Worm (Caenorhabditis elegans): Measurements from ENCODE around the gene rpoa-1.

Gene rpoa-1

ce11 chrII:13713239-13713638 is 18.6 kb upstream of the rpoa-1 start:
- TF ChIP-seq mab-5 (tag; optimal IDR thresholded peaks at IDR 0.05) (no peak), blmp-1 (tag; optimal IDR thresholded peaks at IDR 0.05) (no peak), drap-1 (GFP tag; optimal IDR thresholded peaks at IDR 0.05) (no peak), flh-1 (GFP tag; optimal IDR thresholded peaks at IDR 0.05) (no peak)

- TF ChIP-seq lsy-2 (tag; optimal IDR thresholded peaks at IDR 0.05) (no peak), nhr-28 (tag; optimal IDR thresholded peaks at IDR 0.05) (no peak), mab-5 (tag; optimal IDR thresholded peaks at IDR 0.05) (no peak), ztf-11 (tag; optimal IDR thresholded peaks at IDR 0.05) (no peak)
These were observed 17.0 kb upstream of the rpoa-1 start for ce11 chrII:13711493-13712055.

ce11 chrII:13697691-13698090 is 3.1 kb upstream of the rpoa-1 start:
- TF ChIP-seq nhr-76 (tag; optimal IDR thresholded peaks at IDR 0.05) (no peak), blmp-1 (tag; optimal IDR thresholded peaks at IDR 0.05) (no peak), ces-1 (GFP tag; optimal IDR thresholded peaks at IDR 0.05) (no peak), pha-4 (tag; optimal IDR thresholded peaks at IDR 0.05) (no peak), ceh-83 (GFP tag; optimal IDR thresholded peaks at IDR 0.05) (no peak), nhr-2 (tag; optimal IDR thresholded peaks at IDR 0.05) (no peak), ceh-43 (GFP tag; optimal IDR thresholded peaks at IDR 0.05) (no peak), drap-1 (GFP tag; optimal IDR thresholded peaks at IDR 0.05) (no peak), sptf-1 (tag; optimal IDR thresholded peaks at IDR 0.05) (no peak), lsy-2 (tag; optimal IDR thresholded peaks at IDR 0.05) (no peak)

ce11 chrII:13695343-13696332 is 1.0 kb upstream of the rpoa-1 start, which contains the start of gene kqt-3:
Gene kqt-3 (plus strand): TSS chrII:13696282.
- TF ChIP-seq lsy-2 (tag; optimal IDR thresholded peaks at IDR 0.05) (no peak), ceh-43 (GFP tag; optimal IDR thresholded peaks at IDR 0.05) (no peak), nhr-12 (tag; optimal IDR thresholded peaks at IDR 0.05) (no peak), mls-2 (tag; optimal IDR thresholded peaks at IDR 0.05) (no peak), unc-39 (tag; optimal IDR thresholded peaks at IDR 0.05) (no peak), elt-1 (tag; optimal IDR thresholded peaks at IDR 0.05; ENCODE audit: borderline replicate concordance, insufficient read depth) (no peak), lin-32 (GFP tag; optimal IDR thresholded peaks at IDR 0.05) (no peak), unc-62 (GFP tag; optimal IDR thresholded peaks at IDR 0.05) (no peak), cnd-1 (tag; optimal IDR thresholded peaks at IDR 0.05) (no peak), lin-13 (tag; optimal IDR thresholded peaks at IDR 0.05) (no peak), nhr-2 (tag; optimal IDR thresholded peaks at IDR 0.05) (no peak), nhr-237 (tag; optimal IDR thresholded peaks at IDR 0.05) (no peak), sem-2 (GFP tag; optimal IDR thresholded peaks at IDR 0.05) (no peak), mep-1 (tag; optimal IDR thresholded peaks at IDR 0.05) (no peak), nhr-28 (tag; optimal IDR thresholded peaks at IDR 0.05) (no peak), zip-8 (tag; optimal IDR thresholded peaks at IDR 0.05) (no peak)

ce11 chrII:13685581-13685980 is 9.0 kb downstream of the rpoa-1 start:
- no peak for TF ChIP-seq ztf-11 (tag; optimal IDR thresholded peaks at IDR 0.05)
- TF ChIP-seq pha-4 (tag; optimal IDR thresholded peaks at IDR 0.05) = no peak
- no peak for TF ChIP-seq ceh-83 (GFP tag; optimal IDR thresholded peaks at IDR 0.05)
- TF ChIP-seq snpc-4 (tag; optimal IDR thresholded peaks at IDR 0.05) = no peak
- no peak for TF ChIP-seq hlh-1 (tag; optimal IDR thresholded peaks at IDR 0.05)

- TF ChIP-seq pha-4 (tag; optimal IDR thresholded peaks at IDR 0.05) = no peak
These were observed 13.5 kb downstream of the rpoa-1 start for ce11 chrII:13681063-13681462.
